Worm (Caenorhabditis elegans): ENCODE results near the gene egl-44.

- TF ChIP-seq ceh-28 (tag; optimal IDR thresholded peaks at IDR 0.05) (no peak), jun-1 (tag; optimal IDR thresholded peaks at IDR 0.05) (no peak), Y75B8A.6 (GFP tag; IDR thresholded peaks at IDR 0.05) (no peak), snpc-4 (tag; optimal IDR thresholded peaks at IDR 0.05) (no peak)
Observed at ce11 chrII:5988224-5988623, 59.6 kb downstream of the egl-44 start, which contains the start of gene ins-2.

Measured in whole organism, L4 larva.